Worm (Caenorhabditis elegans) whole organism, early embryonic: ENCODE data around the gene nspc-17.

Experiments
- F13C5.2 ChIP-seq: sonication (generic microtip); optimal IDR thresholded peaks from 2 replicates; lab custom pipeline; 2017; ENCODE audit warnings: mild to moderate bottlenecking, missing genetic modification characterization, inconsistent platforms, missing compliant biosample characterization
- aly-1 ChIP-seq: sonication (generic microtip); optimal IDR thresholded peaks from 2 replicates; lab custom pipeline; 2016; ENCODE audit warnings: missing genetic modification characterization, missing compliant biosample characterization
- ama-1 ChIP-seq: fragments of 150-350 bp; optimal IDR thresholded peaks from 2 replicates; lab custom pipeline; 2014
- flt-1 ChIP-seq: fragments of 200-800 bp; sonication (Bioruptor generic); IDR thresholded peaks from 2 replicates; pipeline ENCODE4 v1.3.6; 2022; ENCODE audit warnings: missing genetic modification characterization, missing compliant biosample characterization
- hmg-4 ChIP-seq: fragments of 200-800 bp; sonication (Bioruptor generic); optimal IDR thresholded peaks from 2 replicates; lab custom pipeline; 2018; ENCODE audit warnings: mild to moderate bottlenecking, missing genetic modification characterization, missing compliant biosample characterization
- scrt-1 ChIP-seq: fragments of 200-800 bp; sonication (Bioruptor generic); IDR thresholded peaks from 2 replicates; pipeline ENCODE4 v1.3.6; 2022; ENCODE audit warnings: missing genetic modification characterization, missing compliant biosample characterization
- tbx-11 ChIP-seq: fragments of 200-800 bp; sonication (Bioruptor generic); IDR thresholded peaks from 2 replicates; pipeline ENCODE4 v1.3.6; 2022; ENCODE audit warnings: missing genetic modification characterization, missing compliant biosample characterization

- no peak for TF ChIP-seq flt-1 (GFP tag; lab: Robert Waterston, UW)
- no peak for TF ChIP-seq ama-1 (lab: Kevin White, UChicago)
- no peak for TF ChIP-seq hmg-4 (GFP tag; lab: Kevin White, UChicago)
- no peak for TF ChIP-seq tbx-11 (GFP tag; lab: Robert Waterston, UW)
- no peak for TF ChIP-seq F13C5.2
- no peak for TF ChIP-seq aly-1
- TF ChIP-seq scrt-1 (GFP tag; lab: Robert Waterston, UW), result no peak
These were observed 17.0 kb downstream of the nspc-17 start for ce11 chrX:14507992-14508391.
